Worm (Caenorhabditis elegans): ENCODE data around the gene Y17D7B.3.

Gene Y17D7B.3

DNA sequence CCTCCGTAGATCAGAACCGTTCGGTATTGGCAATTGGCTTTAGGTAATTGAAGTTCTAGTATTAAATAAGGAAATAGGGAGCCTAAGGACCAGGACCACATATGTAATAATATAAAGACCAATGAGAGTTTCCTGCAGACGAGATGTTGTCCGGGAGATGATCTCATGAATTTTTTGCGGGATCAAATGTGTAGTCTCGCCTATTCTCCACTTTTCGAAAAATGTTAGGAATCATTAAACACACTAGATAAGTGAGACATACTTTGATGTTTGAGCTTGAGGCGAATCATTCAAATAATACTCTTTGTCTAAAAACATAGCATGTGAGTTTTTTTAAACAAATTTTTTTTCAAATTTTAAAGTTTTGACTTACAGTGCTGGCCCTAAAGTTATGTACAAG is 33.6 kb downstream of the Y17D7B.3 start, which contains the start of gene F11D11.6:
Gene F11D11.6, minus strand, starts transcription at position 101 of the 400 bp plus-strand sequence.
- no peak for TF ChIP-seq ham-2 (GFP tag; optimal IDR thresholded peaks at IDR 0.05)
- no peak for TF ChIP-seq ces-1 (GFP tag; optimal IDR thresholded peaks at IDR 0.05)
- no peak for TF ChIP-seq M03D4.4 (tag; optimal IDR thresholded peaks at IDR 0.05)
- TF ChIP-seq ztf-11 (tag; optimal IDR thresholded peaks at IDR 0.05) = no peak
- TF ChIP-seq nhr-76 (tag; optimal IDR thresholded peaks at IDR 0.05) = no peak
- TF ChIP-seq bed-3 (GFP tag; optimal IDR thresholded peaks at IDR 0.05) = no peak
- no peak for TF ChIP-seq snpc-4 (tag; optimal IDR thresholded peaks at IDR 0.05)
- TF ChIP-seq ceh-43 (GFP tag; optimal IDR thresholded peaks at IDR 0.05) = no peak
- no peak for TF ChIP-seq elt-3 (tag; optimal IDR thresholded peaks at IDR 0.05)
- no peak for TF ChIP-seq unc-62 (GFP tag; optimal IDR thresholded peaks at IDR 0.05)

DNA sequence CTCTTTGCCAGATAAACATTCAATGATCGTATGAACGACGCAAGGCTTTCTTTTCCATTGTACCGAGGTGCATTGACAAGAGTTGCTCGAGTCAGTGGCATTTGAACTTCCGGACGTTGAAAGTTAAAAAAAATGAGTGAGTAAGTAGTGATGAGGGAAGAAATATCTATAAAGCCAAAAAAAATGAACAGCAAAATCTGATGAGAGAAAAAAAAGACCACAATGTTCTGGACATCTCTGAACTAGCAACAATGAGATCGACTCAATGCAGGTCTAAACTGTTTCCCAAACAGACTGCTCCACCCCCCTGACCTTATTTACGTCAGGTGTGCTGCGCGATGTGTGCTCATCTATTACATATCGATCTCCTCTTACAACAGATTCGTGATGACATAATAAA is 36.1 kb downstream of the Y17D7B.3 start, which contains the start of the genes F11D11.21 and F11D11.12:
Gene F11D11.21, minus strand, starts transcription at position 101 of the 400 bp plus-strand sequence.
Gene F11D11.12, minus strand, starts transcription at position 238 of the 400 bp plus-strand sequence.
- no peak for TF ChIP-seq lin-13 (tag; optimal IDR thresholded peaks at IDR 0.05)
- TF ChIP-seq unc-62 (GFP tag; optimal IDR thresholded peaks at IDR 0.05) = no peak
- TF ChIP-seq zip-8 (tag; optimal IDR thresholded peaks at IDR 0.05) = no peak
- no peak for TF ChIP-seq ztf-11 (tag; optimal IDR thresholded peaks at IDR 0.05)
- TF ChIP-seq sptf-1 (tag; optimal IDR thresholded peaks at IDR 0.05) = no peak
- TF ChIP-seq elt-1 (tag; optimal IDR thresholded peaks at IDR 0.05; ENCODE audit: borderline replicate concordance, insufficient read depth) = no peak
- no peak for TF ChIP-seq ces-1 (GFP tag; optimal IDR thresholded peaks at IDR 0.05)
- no peak for TF ChIP-seq drap-1 (GFP tag; optimal IDR thresholded peaks at IDR 0.05)
- no peak for TF ChIP-seq mab-5 (tag; optimal IDR thresholded peaks at IDR 0.05)
- TF ChIP-seq nhr-12 (tag; optimal IDR thresholded peaks at IDR 0.05) = no peak
- TF ChIP-seq M03D4.4 (tag; optimal IDR thresholded peaks at IDR 0.05) = no peak
- TF ChIP-seq nhr-237 (tag; optimal IDR thresholded peaks at IDR 0.05) = no peak

DNA sequence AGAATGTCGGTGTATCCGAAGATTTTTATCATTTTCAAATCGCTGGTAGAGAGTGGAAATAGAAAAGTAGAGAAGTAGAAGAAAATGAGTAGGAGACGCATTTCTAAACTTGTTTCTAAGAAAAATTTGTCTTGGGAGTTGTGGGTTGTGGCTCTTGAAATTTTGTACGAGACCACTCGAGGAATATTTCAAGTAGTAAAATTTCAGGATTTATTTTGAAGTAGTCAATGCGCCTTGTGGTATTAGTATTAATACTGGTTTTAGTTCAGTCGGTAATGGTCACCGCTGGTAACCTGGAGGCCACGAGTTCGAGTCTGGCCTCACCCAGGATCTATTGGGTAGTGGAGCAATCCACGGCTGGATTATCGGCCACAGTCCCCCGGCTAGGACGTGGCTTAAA is 37.9 kb downstream of the Y17D7B.3 start, which contains the start of gene clec-252:
Gene clec-252, minus strand, starts transcription at position 101 of the 400 bp plus-strand sequence.
- TF ChIP-seq flh-1 (GFP tag; optimal IDR thresholded peaks at IDR 0.05) = no peak
- TF ChIP-seq blmp-1 (tag; optimal IDR thresholded peaks at IDR 0.05) = no peak
- TF ChIP-seq nhr-28 (tag; optimal IDR thresholded peaks at IDR 0.05) = no peak
- no peak for TF ChIP-seq unc-39 (tag; optimal IDR thresholded peaks at IDR 0.05)
- no peak for TF ChIP-seq zip-8 (tag; optimal IDR thresholded peaks at IDR 0.05)
- no peak for TF ChIP-seq sem-2 (GFP tag; optimal IDR thresholded peaks at IDR 0.05)
- no peak for TF ChIP-seq cnd-1 (tag; optimal IDR thresholded peaks at IDR 0.05)
- TF ChIP-seq unc-62 (GFP tag; optimal IDR thresholded peaks at IDR 0.05) = no peak
- TF ChIP-seq sptf-1 (tag; optimal IDR thresholded peaks at IDR 0.05) = no peak
- TF ChIP-seq ces-1 (GFP tag; optimal IDR thresholded peaks at IDR 0.05) = no peak
- TF ChIP-seq unc-120 (tag; optimal IDR thresholded peaks at IDR 0.05; ENCODE audit: poor library complexity, severe bottlenecking) = no peak
- TF ChIP-seq tbx-8 (GFP tag; optimal IDR thresholded peaks at IDR 0.05) = no peak
- no peak for TF ChIP-seq hlh-1 (tag; optimal IDR thresholded peaks at IDR 0.05)
- TF ChIP-seq nhr-12 (tag; optimal IDR thresholded peaks at IDR 0.05) = no peak
- TF ChIP-seq lsy-2 (tag; optimal IDR thresholded peaks at IDR 0.05) = no peak

DNA sequence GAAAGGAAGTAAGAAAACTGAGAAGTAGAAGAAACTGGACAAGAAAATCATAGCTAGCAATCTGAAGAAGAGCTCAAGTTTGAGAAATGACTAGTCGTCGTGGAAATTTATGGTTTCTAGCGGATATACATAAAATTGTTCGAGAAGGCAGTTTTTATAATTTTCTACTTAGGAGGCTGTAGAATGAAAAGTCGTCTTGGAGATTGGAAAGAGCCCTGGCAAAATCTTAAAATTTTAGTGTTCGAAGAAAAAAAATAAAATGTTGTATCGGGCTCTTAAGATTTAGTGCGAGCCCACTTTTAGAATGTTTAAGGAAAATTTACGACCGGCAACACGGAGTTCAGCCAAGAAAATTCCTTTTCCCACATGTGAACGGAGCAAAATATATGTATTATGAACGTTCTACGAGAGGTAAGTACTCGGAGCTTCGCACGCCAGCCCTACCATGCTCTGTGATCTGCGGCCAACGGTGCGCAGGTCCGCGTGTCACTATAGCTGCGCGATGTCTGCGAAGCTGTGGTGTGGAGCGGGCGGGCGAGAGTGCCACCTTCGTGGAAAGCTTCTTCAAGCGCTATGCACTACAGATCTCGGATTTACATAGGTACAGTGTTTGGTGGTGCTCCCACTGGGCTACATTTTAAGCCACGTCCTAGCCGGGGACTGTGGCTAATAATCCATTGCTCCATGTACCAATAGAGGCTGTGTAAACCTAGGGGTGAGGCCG is 39.5 kb downstream of the Y17D7B.3 start, which contains the start of gene clec-251:
Gene clec-251, minus strand, starts transcription at position 51 of the 724 bp plus-strand sequence.
- no peak for TF ChIP-seq nhr-2 (tag; optimal IDR thresholded peaks at IDR 0.05)
- no peak for TF ChIP-seq ceh-43 (GFP tag; optimal IDR thresholded peaks at IDR 0.05)
- TF ChIP-seq M03D4.4 (tag; optimal IDR thresholded peaks at IDR 0.05) = no peak
- no peak for TF ChIP-seq nhr-237 (tag; optimal IDR thresholded peaks at IDR 0.05)
- TF ChIP-seq flh-1 (GFP tag; optimal IDR thresholded peaks at IDR 0.05) = no peak
- TF ChIP-seq tbx-8 (GFP tag; optimal IDR thresholded peaks at IDR 0.05) = no peak
- no peak for TF ChIP-seq drap-1 (GFP tag; optimal IDR thresholded peaks at IDR 0.05)
- no peak for TF ChIP-seq pha-4 (tag; optimal IDR thresholded peaks at IDR 0.05)
- no peak for TF ChIP-seq snpc-4 (tag; optimal IDR thresholded peaks at IDR 0.05)
- TF ChIP-seq cnd-1 (tag; optimal IDR thresholded peaks at IDR 0.05) = no peak
- TF ChIP-seq lin-32 (GFP tag; optimal IDR thresholded peaks at IDR 0.05) = no peak
- TF ChIP-seq unc-62 (GFP tag; optimal IDR thresholded peaks at IDR 0.05) = no peak
- no peak for TF ChIP-seq ces-1 (GFP tag; optimal IDR thresholded peaks at IDR 0.05)
- no peak for TF ChIP-seq lsy-2 (tag; optimal IDR thresholded peaks at IDR 0.05)
- no peak for TF ChIP-seq sem-2 (GFP tag; optimal IDR thresholded peaks at IDR 0.05)
- TF ChIP-seq hlh-1 (tag; optimal IDR thresholded peaks at IDR 0.05) = no peak
- no peak for TF ChIP-seq zip-8 (tag; optimal IDR thresholded peaks at IDR 0.05)

All from whole organism, mixed stage, embryonic.